Worm (Caenorhabditis elegans): ENCODE data around the gene dmsr-15.

DNA sequence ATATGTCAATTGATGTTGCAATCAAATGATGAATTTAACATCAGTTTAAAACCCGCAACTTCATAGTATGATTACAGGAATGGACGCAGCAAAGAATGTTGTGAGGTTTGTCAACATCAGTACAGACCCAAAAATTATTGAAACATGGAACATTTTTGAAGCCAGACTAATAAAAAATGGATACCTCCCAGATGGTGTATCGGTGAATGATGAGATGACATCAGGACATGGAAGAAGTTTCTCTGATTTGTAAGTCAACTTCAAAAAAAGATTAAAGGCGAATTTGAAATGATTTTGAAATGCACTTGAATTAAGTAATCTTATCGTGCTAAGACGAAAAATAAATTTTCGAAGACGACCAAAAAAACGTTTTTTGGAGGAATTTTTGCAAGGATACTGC is 14.8 kb downstream of the dmsr-15 start:
- TF ChIP-seq ceh-82 (tag; optimal IDR thresholded peaks at IDR 0.05) (no peak), ama-1 (optimal IDR thresholded peaks at IDR 0.05) (no peak), lin-35 (GFP tag; optimal IDR thresholded peaks at IDR 0.05) (no peak), swsn-7 (tag; optimal IDR thresholded peaks at IDR 0.05) (no peak), fkh-4 (tag; optimal IDR thresholded peaks at IDR 0.05; ENCODE audit: borderline replicate concordance) (no peak), unc-98 (GFP tag; IDR thresholded peaks at IDR 0.05) (no peak), nhr-237 (tag; optimal IDR thresholded peaks at IDR 0.05) (no peak), ces-1 (GFP tag; optimal IDR thresholded peaks at IDR 0.05) (no peak), pqm-1 (tag; optimal IDR thresholded peaks at IDR 0.05) (no peak), fkh-10 (GFP tag; optimal IDR thresholded peaks at IDR 0.05) (no peak), egl-27 (tag; optimal IDR thresholded peaks at IDR 0.05) (no peak), nhr-77 (tag; optimal IDR thresholded peaks at IDR 0.05) (no peak), ztf-11 (tag; optimal IDR thresholded peaks at IDR 0.05) (no peak), sptf-1 (tag; optimal IDR thresholded peaks at IDR 0.05) (no peak)

Data from whole organism, L1 larva.